Worm (Caenorhabditis elegans): ENCODE data around the gene utp-20.

utp-20 gene

DNA sequence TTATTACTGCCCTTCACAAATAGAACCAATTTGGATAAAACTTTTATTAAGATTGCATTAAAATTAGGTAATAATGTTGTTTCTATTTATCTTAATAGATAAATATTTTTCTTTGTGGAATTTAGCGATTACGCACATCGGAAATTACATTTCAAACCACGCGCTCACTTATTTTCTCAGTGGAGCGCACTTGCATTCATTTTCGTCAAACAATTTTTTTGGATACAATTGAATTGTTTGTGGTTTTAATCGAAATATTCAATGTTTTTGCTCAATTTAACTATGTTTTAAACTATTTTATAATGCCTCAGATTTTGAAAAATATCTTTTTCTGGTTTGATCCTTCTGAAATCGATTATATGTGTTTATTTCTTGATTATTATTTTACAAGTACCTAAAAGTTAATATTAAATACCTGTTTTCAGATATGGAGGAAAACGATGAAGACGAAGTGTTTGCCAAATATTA is at the start of gene utp-20:
Gene utp-20 (plus strand): TSS at position 418 of the 468 bp plus-strand sequence.
- TF ChIP-seq cog-1 (tag; optimal IDR thresholded peaks at IDR 0.05) (peak; percentile 14), T22C8.4 (GFP tag; IDR thresholded peaks at IDR 0.05) (no peak)

DNA sequence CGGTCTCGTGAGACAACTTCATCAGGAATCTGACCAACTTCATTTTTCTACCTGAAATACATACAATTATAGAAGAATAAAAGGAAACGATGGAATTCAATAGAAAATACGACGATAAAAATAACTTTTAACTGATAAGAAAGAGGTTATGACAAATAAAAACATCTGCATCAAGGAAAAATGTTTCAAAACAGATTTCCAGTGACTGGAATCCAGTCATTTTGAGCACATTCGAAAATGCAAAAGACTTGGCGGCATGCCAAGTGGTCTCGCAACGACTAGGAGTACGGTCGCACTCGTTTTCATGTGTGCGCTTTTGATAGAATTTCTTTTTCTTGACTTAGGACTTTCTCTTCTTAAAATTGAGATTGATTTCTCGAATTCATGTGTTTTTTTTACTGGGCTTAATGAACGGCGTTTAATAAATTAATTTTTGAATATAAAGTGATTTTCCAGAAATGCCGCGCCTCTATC is 46.4 kb upstream of the utp-20 start, which contains the start of the genes snr-3 and rsp-5:
Gene snr-3 (minus strand): TSS at position 51 of the 474 bp plus-strand sequence.
Gene rsp-5 (plus strand): TSS at position 455 of the 474 bp plus-strand sequence.
- no peak for TF ChIP-seq ref-1 (GFP tag; conservative IDR thresholded peaks at IDR 0.05)
- no peak for TF ChIP-seq tab-1 (GFP tag; IDR thresholded peaks at IDR 0.05)
- TF ChIP-seq cog-1 (tag; optimal IDR thresholded peaks at IDR 0.05) = no peak
- TF ChIP-seq med-1 (GFP tag; optimal IDR thresholded peaks at IDR 0.05; ENCODE audit: insufficient read depth) = no peak
- no peak for TF ChIP-seq ztf-23 (GFP tag; IDR thresholded peaks at IDR 0.05)
- no peak for TF ChIP-seq ztf-29 (GFP tag; IDR thresholded peaks at IDR 0.05)
- no peak for TF ChIP-seq flt-1 (GFP tag; IDR thresholded peaks at IDR 0.05)
- TF ChIP-seq klf-2 (GFP tag; conservative IDR thresholded peaks at IDR 0.05) = no peak
- no peak for TF ChIP-seq T22C8.4 (GFP tag; IDR thresholded peaks at IDR 0.05)

DNA sequence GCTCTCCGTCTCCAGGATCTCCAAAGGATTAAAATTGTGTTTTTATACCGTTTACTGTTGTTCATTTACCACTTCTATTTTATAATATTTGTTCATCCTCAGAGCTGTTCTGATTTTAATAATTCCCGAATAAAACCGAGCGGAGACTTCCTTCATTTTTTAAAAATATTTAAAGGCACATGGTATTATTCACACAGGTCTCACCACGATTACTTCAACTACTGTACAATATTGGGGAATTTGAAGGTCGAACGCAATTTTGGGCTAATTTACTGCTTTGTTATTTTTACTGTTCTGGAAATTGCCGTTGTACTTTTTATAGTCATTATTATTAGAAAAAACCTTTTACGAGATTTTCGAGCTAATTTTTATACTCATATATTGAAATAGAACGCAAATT is 45.0 kb upstream of the utp-20 start:
- no peak for TF ChIP-seq ztf-23 (GFP tag; IDR thresholded peaks at IDR 0.05)
- no peak for TF ChIP-seq ztf-29 (GFP tag; IDR thresholded peaks at IDR 0.05)
- no peak for TF ChIP-seq flt-1 (GFP tag; IDR thresholded peaks at IDR 0.05)
- TF ChIP-seq med-1 (GFP tag; optimal IDR thresholded peaks at IDR 0.05; ENCODE audit: insufficient read depth) = no peak
- TF ChIP-seq klf-2 (GFP tag; conservative IDR thresholded peaks at IDR 0.05) = no peak
- no peak for TF ChIP-seq T22C8.4 (GFP tag; IDR thresholded peaks at IDR 0.05)
- no peak for TF ChIP-seq cog-1 (tag; optimal IDR thresholded peaks at IDR 0.05)
- no peak for TF ChIP-seq ref-1 (GFP tag; conservative IDR thresholded peaks at IDR 0.05)
- no peak for TF ChIP-seq tab-1 (GFP tag; IDR thresholded peaks at IDR 0.05)

DNA sequence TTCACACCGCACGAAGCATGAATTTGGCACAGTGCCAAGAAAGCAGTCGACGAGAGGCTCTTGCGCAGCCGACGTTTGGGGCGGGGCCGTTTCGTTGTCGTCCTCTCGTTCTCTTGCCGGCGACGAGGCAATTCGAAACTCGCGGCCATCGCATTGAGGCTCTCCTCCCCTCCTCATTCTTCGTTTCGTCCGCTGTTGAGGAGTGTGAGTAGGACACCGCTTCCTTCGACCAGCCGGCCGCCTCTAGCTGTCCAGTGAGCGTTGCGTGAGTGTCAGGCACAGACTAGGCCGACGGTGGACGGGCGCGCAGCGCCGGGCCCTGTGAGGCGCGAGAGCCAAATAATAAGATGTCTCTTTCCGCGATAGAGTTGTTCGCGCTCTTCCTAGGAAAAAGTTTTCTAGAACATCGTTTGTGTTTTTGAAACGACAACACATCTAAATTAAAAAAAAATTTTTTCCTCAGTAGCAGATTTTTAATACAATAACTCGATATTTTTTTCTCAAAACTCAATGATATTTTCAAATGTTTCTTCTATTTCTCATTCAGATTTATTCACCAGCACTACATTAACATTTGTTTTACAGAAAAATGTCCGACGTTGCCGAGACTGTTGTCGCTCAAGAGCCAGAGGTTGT is 44.2 kb upstream of the utp-20 start, which contains the start of the genes T28D9.11 and T28D9.1:
Gene T28D9.11 (minus strand): TSS at position 177 of the 636 bp plus-strand sequence.
Gene T28D9.1 (plus strand): TSS at position 586 of the 636 bp plus-strand sequence.
- TF ChIP-seq ztf-29 (GFP tag; IDR thresholded peaks at IDR 0.05) (peak; percentile 7; the same call in 1 of the 2 replicates), ref-1 (GFP tag; conservative IDR thresholded peaks at IDR 0.05) (no peak), flt-1 (GFP tag; IDR thresholded peaks at IDR 0.05) (peak; percentile 64; the same call in 1 of the 2 replicates), tab-1 (GFP tag; IDR thresholded peaks at IDR 0.05) (peak; percentile 65; the same call in 1 of the 2 replicates), med-1 (GFP tag; optimal IDR thresholded peaks at IDR 0.05; ENCODE audit: insufficient read depth) (no peak), cog-1 (tag; optimal IDR thresholded peaks at IDR 0.05) (peak; percentile 29), T22C8.4 (GFP tag; IDR thresholded peaks at IDR 0.05) (no peak), ztf-23 (GFP tag; IDR thresholded peaks at IDR 0.05) (peak; percentile 64; the same call in 1 of the 2 replicates), klf-2 (GFP tag; conservative IDR thresholded peaks at IDR 0.05) (no peak; the same call in 1 of the 2 replicates)

DNA sequence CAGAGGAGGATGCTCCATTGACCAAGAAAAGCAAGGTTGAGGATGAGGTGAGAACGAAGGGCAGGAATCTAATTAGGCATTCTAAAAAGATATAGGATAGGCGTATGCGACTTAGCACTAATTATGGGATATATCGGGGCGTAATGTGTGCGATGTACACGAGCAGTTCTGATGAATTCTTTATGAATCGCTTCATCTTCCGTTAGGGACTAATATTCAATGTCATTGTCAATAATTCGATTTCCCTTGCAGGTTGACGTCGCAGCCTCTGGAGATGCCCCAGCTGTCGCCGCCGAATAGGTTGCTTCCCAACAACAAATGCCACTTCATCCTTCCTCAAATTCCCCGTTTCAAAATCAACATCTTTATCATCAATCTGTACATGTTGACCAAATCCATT is 43.0 kb upstream of the utp-20 start:
- TF ChIP-seq klf-2 (GFP tag; conservative IDR thresholded peaks at IDR 0.05) (no peak), ref-1 (GFP tag; conservative IDR thresholded peaks at IDR 0.05) (no peak), ztf-29 (GFP tag; IDR thresholded peaks at IDR 0.05) (no peak), flt-1 (GFP tag; IDR thresholded peaks at IDR 0.05) (no peak), T22C8.4 (GFP tag; IDR thresholded peaks at IDR 0.05) (no peak), ztf-23 (GFP tag; IDR thresholded peaks at IDR 0.05) (no peak), cog-1 (tag; optimal IDR thresholded peaks at IDR 0.05) (no peak), tab-1 (GFP tag; IDR thresholded peaks at IDR 0.05) (no peak), med-1 (GFP tag; optimal IDR thresholded peaks at IDR 0.05; ENCODE audit: insufficient read depth) (no peak)

DNA sequence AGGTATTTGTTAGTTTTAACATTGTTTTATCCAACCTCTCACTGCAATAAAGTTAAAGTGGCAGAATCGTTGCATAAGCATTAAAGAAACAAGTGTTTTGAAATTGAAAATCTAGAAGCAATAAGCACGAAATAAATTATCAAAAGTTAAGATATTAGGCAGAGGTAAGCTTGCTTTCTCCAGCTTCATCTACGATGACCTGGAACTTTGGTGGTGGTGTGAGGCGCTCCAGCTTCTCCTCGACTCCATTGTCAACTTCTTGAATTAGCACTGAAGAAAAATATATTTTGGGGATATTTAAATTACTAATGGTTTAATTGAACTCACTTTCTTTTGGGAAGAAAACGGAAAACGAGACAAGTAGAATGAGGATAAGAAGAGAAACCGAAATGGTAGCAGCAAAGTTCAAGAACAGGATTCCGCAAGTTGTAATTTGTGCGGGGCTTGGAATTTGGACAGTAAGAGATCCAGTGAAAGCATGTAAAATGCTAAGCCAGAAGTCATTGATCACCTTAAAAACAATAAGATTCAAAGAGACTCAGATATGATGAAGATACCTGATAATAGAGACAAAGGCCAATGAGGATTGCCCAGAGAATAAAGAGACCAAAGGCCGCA is 42.4 kb upstream of the utp-20 start:
- no peak for TF ChIP-seq ztf-23 (GFP tag; IDR thresholded peaks at IDR 0.05)
- TF ChIP-seq T22C8.4 (GFP tag; IDR thresholded peaks at IDR 0.05) = no peak
- no peak for TF ChIP-seq ztf-29 (GFP tag; IDR thresholded peaks at IDR 0.05)
- TF ChIP-seq flt-1 (GFP tag; IDR thresholded peaks at IDR 0.05) = no peak
- TF ChIP-seq ref-1 (GFP tag; conservative IDR thresholded peaks at IDR 0.05) = no peak
- TF ChIP-seq cog-1 (tag; optimal IDR thresholded peaks at IDR 0.05) = no peak
- TF ChIP-seq med-1 (GFP tag; optimal IDR thresholded peaks at IDR 0.05; ENCODE audit: insufficient read depth) = no peak
- TF ChIP-seq tab-1 (GFP tag; IDR thresholded peaks at IDR 0.05) = no peak
- TF ChIP-seq klf-2 (GFP tag; conservative IDR thresholded peaks at IDR 0.05) = no peak

DNA sequence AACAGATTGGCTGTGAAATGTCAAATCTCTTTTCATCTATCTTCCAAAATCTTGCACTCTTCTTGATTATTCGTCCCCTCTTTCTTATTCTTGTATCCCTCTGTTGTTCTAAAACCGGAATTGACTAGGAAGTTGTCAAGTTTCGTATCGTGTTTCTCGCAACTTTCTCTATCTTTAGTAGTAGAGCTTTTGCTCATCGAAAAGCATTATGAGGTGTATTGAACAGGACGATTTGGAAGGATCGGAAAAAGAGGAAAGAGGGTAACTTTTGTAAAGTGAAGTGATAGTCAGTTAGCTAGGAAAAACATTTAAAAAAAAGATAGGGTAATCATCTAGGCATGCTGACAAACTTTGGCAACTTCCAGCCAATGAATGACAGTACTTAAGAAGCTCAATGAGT is 39.7 kb upstream of the utp-20 start:
- TF ChIP-seq ref-1 (GFP tag; conservative IDR thresholded peaks at IDR 0.05) (no peak), klf-2 (GFP tag; conservative IDR thresholded peaks at IDR 0.05) (no peak), ztf-29 (GFP tag; IDR thresholded peaks at IDR 0.05) (no peak), flt-1 (GFP tag; IDR thresholded peaks at IDR 0.05) (no peak), tab-1 (GFP tag; IDR thresholded peaks at IDR 0.05) (no peak), med-1 (GFP tag; optimal IDR thresholded peaks at IDR 0.05; ENCODE audit: insufficient read depth) (no peak), T22C8.4 (GFP tag; IDR thresholded peaks at IDR 0.05) (no peak), ztf-23 (GFP tag; IDR thresholded peaks at IDR 0.05) (no peak), cog-1 (tag; optimal IDR thresholded peaks at IDR 0.05) (no peak)

DNA sequence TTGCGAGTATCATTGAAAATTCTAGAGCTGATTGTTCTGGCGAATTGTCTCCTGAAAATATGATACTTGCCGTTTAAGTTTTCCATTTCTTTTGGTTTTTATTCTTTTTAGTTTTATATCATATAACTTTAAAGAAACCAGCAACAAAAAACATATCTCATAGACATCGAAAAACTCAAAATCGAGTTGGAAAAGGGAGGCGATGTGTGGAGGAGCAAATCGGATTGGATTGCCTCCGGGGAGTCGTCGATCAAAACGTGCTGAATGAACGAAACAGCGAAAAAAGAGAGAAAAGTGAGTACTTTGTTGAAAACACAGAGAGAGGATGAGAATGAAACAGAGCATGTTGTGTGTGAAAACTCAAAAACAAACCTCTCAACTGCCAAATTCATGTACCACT is 39.0 kb upstream of the utp-20 start:
- TF ChIP-seq ztf-23 (GFP tag; IDR thresholded peaks at IDR 0.05) (no peak), ztf-29 (GFP tag; IDR thresholded peaks at IDR 0.05) (no peak), T22C8.4 (GFP tag; IDR thresholded peaks at IDR 0.05) (no peak), tab-1 (GFP tag; IDR thresholded peaks at IDR 0.05) (no peak), flt-1 (GFP tag; IDR thresholded peaks at IDR 0.05) (no peak)

DNA sequence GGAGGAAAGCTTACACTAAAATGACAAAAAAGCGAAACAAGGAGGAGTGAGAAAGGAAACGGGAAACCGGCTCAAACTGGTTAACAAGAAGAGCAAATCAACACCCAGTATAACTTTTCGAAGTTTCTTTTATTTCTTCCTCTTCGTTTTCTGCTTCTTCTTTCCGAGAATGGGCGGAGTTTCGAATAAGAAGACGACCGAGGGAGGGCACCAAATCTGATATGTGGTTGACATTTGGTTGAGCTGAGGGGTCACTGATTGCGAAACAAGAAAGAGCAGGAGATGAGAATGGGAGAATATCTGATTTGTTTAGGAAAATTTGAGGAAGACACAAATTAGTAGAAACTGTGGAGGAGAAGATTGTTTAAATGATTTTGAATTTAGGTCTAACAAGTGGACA is 37.6 kb upstream of the utp-20 start:
- no peak for TF ChIP-seq ztf-23 (GFP tag; IDR thresholded peaks at IDR 0.05)
- no peak for TF ChIP-seq flt-1 (GFP tag; IDR thresholded peaks at IDR 0.05)
- no peak for TF ChIP-seq ref-1 (GFP tag; conservative IDR thresholded peaks at IDR 0.05)
- TF ChIP-seq klf-2 (GFP tag; conservative IDR thresholded peaks at IDR 0.05) = no peak
- TF ChIP-seq T22C8.4 (GFP tag; IDR thresholded peaks at IDR 0.05) = no peak
- TF ChIP-seq ztf-29 (GFP tag; IDR thresholded peaks at IDR 0.05) = no peak
- TF ChIP-seq tab-1 (GFP tag; IDR thresholded peaks at IDR 0.05) = no peak
- TF ChIP-seq cog-1 (tag; optimal IDR thresholded peaks at IDR 0.05) = no peak
- TF ChIP-seq med-1 (GFP tag; optimal IDR thresholded peaks at IDR 0.05; ENCODE audit: insufficient read depth) = no peak

Data from whole organism, midembryonic.